Fruit fly (Drosophila melanogaster): ENCODE data around the gene betaCOP.

The betaCOP gene

dm6 chrX:18367806-18368643, 17.0 kb downstream of the betaCOP start (continued):
- no peak for TF ChIP-seq CG3407 (GFP tag; optimal IDR thresholded peaks at IDR 0.05)
- no peak for TF ChIP-seq CG32767 (GFP tag; IDR thresholded peaks at IDR 0.05)
- peak; percentile 52; the same call in 1 of the 2 replicates for TF ChIP-seq CG8765 (GFP tag; IDR thresholded peaks at IDR 0.05)
- no peak for TF ChIP-seq CG16813 (GFP tag; IDR thresholded peaks at IDR 0.05; ENCODE audit: partially characterized antibody)
- TF ChIP-seq CG7839 (tag; optimal IDR thresholded peaks at IDR 0.05): peak; percentile 80
- peak; percentile 64 for TF ChIP-seq ems (GFP tag; optimal IDR thresholded peaks at IDR 0.05)
- peak; percentile 44 for TF ChIP-seq CG2875 (GFP tag; optimal IDR thresholded peaks at IDR 0.05)
- peak; percentile 61 for TF ChIP-seq CG16863 (GFP tag; optimal IDR thresholded peaks at IDR 0.05)
- TF ChIP-seq BtbVII (GFP tag; optimal IDR thresholded peaks at IDR 0.05): peak; percentile 60
- peak; percentile 56 for TF ChIP-seq CG10979 (tag; optimal IDR thresholded peaks at IDR 0.05)
- peak; percentile 37 for TF ChIP-seq jing (GFP tag; optimal IDR thresholded peaks at IDR 0.05)
- TF ChIP-seq ac (GFP tag; optimal IDR thresholded peaks at IDR 0.05): no peak
- peak; percentile 32 for TF ChIP-seq CG7372 (GFP tag; IDR thresholded peaks at IDR 0.05)
- no peak for TF ChIP-seq h (optimal IDR thresholded peaks at IDR 0.05)
- TF ChIP-seq CG14710 (tag; optimal IDR thresholded peaks at IDR 0.05): peak; percentile 5
- no peak for TF ChIP-seq CG4328 (GFP tag; optimal IDR thresholded peaks at IDR 0.05)
- TF ChIP-seq CG2120 (GFP tag; optimal IDR thresholded peaks at IDR 0.05): peak; percentile 89
- peak; percentile 39 for TF ChIP-seq CG7928 (GFP tag; optimal IDR thresholded peaks at IDR 0.05)
- TF ChIP-seq slbo (GFP tag; IDR thresholded peaks at IDR 0.05): peak; percentile 88
- TF ChIP-seq CG15601 (tag; optimal IDR thresholded peaks at IDR 0.05): peak; percentile 32
- TF ChIP-seq CG11093 (GFP tag; IDR thresholded peaks at IDR 0.05): peak; percentile 46; the same call in 2 of the 3 replicates
- TF ChIP-seq Rfx (GFP tag; IDR thresholded peaks at IDR 0.05): peak; percentile 92
- peak; percentile 64 for TF ChIP-seq Jarid2 (GFP tag; optimal IDR thresholded peaks at IDR 0.05)
- peak; percentile 77; the same call in 2 of the 3 replicates for TF ChIP-seq otp (GFP tag; IDR thresholded peaks at IDR 0.05)
- TF ChIP-seq lbe (GFP tag; optimal IDR thresholded peaks at IDR 0.05): peak; percentile 13
- no peak for TF ChIP-seq cato (GFP tag; optimal IDR thresholded peaks at IDR 0.05; ENCODE audit: borderline replicate concordance)
- no peak for TF ChIP-seq Sin3A (optimal IDR thresholded peaks at IDR 0.05)
- no peak for TF ChIP-seq lov (optimal IDR thresholded peaks at IDR 0.05)
- TF ChIP-seq lov (GFP tag; IDR thresholded peaks at IDR 0.05): peak; percentile 61; the same call in 1 of the 3 replicates
- TF ChIP-seq TFAM (GFP tag; optimal IDR thresholded peaks at IDR 0.05): no peak
- TF ChIP-seq Mes4 (GFP tag; optimal IDR thresholded peaks at IDR 0.05): peak; percentile 6
- TF ChIP-seq pnt (GFP tag; optimal IDR thresholded peaks at IDR 0.05): peak; percentile 66
- TF ChIP-seq tx (GFP tag; optimal IDR thresholded peaks at IDR 0.05): peak; percentile 27
- TF ChIP-seq crp (GFP tag; optimal IDR thresholded peaks at IDR 0.05): peak in 1 of 2 experiments; percentile 6
- TF ChIP-seq ham (GFP tag; IDR thresholded peaks at IDR 0.05): no peak
- no peak for TF ChIP-seq Hr39 (optimal IDR thresholded peaks at IDR 0.05)
- peak; percentile 70 for TF ChIP-seq CG4730 (GFP tag; IDR thresholded peaks at IDR 0.05)
- TF ChIP-seq fd102C (GFP tag; optimal IDR thresholded peaks at IDR 0.05): no peak
- no peak for TF ChIP-seq CG7745 (tag; optimal IDR thresholded peaks at IDR 0.05)
- TF ChIP-seq wek (GFP tag; optimal IDR thresholded peaks at IDR 0.05): peak; percentile 38
- no peak for TF ChIP-seq crol (GFP tag; IDR thresholded peaks at IDR 0.05)
- TF ChIP-seq sima (GFP tag; optimal IDR thresholded peaks at IDR 0.05): no peak
- no peak for TF ChIP-seq Lpt (GFP tag; optimal IDR thresholded peaks at IDR 0.05)
- no peak for TF ChIP-seq twi (tag; optimal IDR thresholded peaks at IDR 0.05)
- TF ChIP-seq Dbx (GFP tag; IDR thresholded peaks at IDR 0.05): peak; percentile 91
- TF ChIP-seq CG13123 (GFP tag; optimal IDR thresholded peaks at IDR 0.05): no peak
- peak; percentile 54 for TF ChIP-seq HmgD (GFP tag; optimal IDR thresholded peaks at IDR 0.05)
- peak; percentile 86 for TF ChIP-seq CG10543 (GFP tag; optimal IDR thresholded peaks at IDR 0.05)
- TF ChIP-seq CG17912 (GFP tag; optimal IDR thresholded peaks at IDR 0.05): no peak
- peak; percentile 69; the same call in 2 of the 3 replicates for TF ChIP-seq gce (GFP tag; IDR thresholded peaks at IDR 0.05)
